Fruit fly (Drosophila melanogaster): ENCODE results near the gene tal-1A.
A peak's percentile ranks its signal among the peaks of the same experiment; 100 is the strongest.

Gene tal-1A

DNA sequence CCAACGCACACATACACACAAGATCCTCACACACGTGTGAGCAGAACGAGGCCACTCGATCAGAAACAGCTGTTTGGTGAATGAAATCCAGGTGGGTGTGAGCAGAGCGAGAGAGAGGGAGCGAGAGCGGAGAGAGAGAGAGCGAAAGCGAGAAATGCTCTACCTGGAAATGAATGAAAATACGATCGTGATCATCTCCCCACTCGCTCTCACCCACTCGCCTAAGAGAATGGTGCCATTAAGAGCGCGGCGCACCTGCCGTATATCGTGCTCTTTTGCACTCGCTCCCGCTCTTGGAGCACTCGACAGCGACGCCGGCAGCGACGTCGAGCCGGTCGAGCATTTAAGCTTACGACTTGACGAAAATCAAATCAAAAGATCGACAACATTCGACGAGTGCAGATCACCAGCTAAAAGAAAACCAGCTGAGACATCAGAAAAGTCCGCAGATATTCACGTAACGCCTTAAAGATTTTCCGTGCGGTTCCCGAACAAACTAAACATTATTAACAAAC lies at the start of gene tal-1A, which contains the start of the genes tal-2A, tal-3A and tal-AA:
Gene tal-1A (plus strand): TSS at position 374 of the 515 bp plus-strand sequence.
Gene tal-2A (plus strand): TSS at position 374 of the 515 bp plus-strand sequence.
Gene tal-3A (plus strand): TSS at position 374 of the 515 bp plus-strand sequence.
Gene tal-AA (plus strand): TSS at position 374 of the 515 bp plus-strand sequence.
- TF ChIP-seq Eip93F (GFP tag; optimal IDR thresholded peaks at IDR 0.05) = peak; percentile 75
- TF ChIP-seq spab (GFP tag; optimal IDR thresholded peaks at IDR 0.05) = no peak
- TF ChIP-seq fd59A (GFP tag; optimal IDR thresholded peaks at IDR 0.05) = no peak
- peak; percentile 0 for TF ChIP-seq CG3032 (tag; optimal IDR thresholded peaks at IDR 0.05)
- TF ChIP-seq Eip78C (GFP tag) = peak; percentile 84
- TF ChIP-seq Sox15 (GFP tag; optimal IDR thresholded peaks at IDR 0.05) = no peak
- peak; percentile 74 for TF ChIP-seq CG15336 (GFP tag; IDR thresholded peaks at IDR 0.05)
- TF ChIP-seq Sox14 (GFP tag; optimal IDR thresholded peaks at IDR 0.05) = peak; percentile 21
- TF ChIP-seq CG9139 (GFP tag; optimal IDR thresholded peaks at IDR 0.05) = peak; percentile 51
- TF ChIP-seq Gug (GFP tag; IDR thresholded peaks at IDR 0.05) = no peak
- no peak for TF ChIP-seq CG4318 (GFP tag; optimal IDR thresholded peaks at IDR 0.05)
- no peak for TF ChIP-seq salr (GFP tag; optimal IDR thresholded peaks at IDR 0.05)
- TF ChIP-seq CG11902 (GFP tag; optimal IDR thresholded peaks at IDR 0.05) = no peak
- TF ChIP-seq dac (GFP tag; optimal IDR thresholded peaks at IDR 0.05) = no peak
- TF ChIP-seq Hr39 (GFP tag; optimal IDR thresholded peaks at IDR 0.05) = no peak
- TF ChIP-seq Hr38 (GFP tag; optimal IDR thresholded peaks at IDR 0.05) = no peak
- TF ChIP-seq Eip75B (GFP tag; optimal IDR thresholded peaks at IDR 0.05) = peak; percentile 60
- TF ChIP-seq pdm3 (GFP tag; optimal IDR thresholded peaks at IDR 0.05) = no peak
- TF ChIP-seq Smox (GFP tag; optimal IDR thresholded peaks at IDR 0.05) = peak; percentile 23
- TF ChIP-seq topi (GFP tag; optimal IDR thresholded peaks at IDR 0.05) = no peak
- TF ChIP-seq CG7368 (GFP tag; optimal IDR thresholded peaks at IDR 0.05) = peak; percentile 7
- peak; percentile 4 for TF ChIP-seq CG34406 (GFP tag; optimal IDR thresholded peaks at IDR 0.05)
- TF ChIP-seq dsx (GFP tag; optimal IDR thresholded peaks at IDR 0.05; ENCODE audit: poor library complexity, severe bottlenecking) = peak; percentile 30
- TF ChIP-seq vri (GFP tag; optimal IDR thresholded peaks at IDR 0.05) = peak; percentile 60
- no peak for TF ChIP-seq Hr4 (GFP tag; optimal IDR thresholded peaks at IDR 0.05)
- TF ChIP-seq fkh (GFP tag; optimal IDR thresholded peaks at IDR 0.05) = peak; percentile 23
- peak; percentile 5 for TF ChIP-seq CG11762 (GFP tag; optimal IDR thresholded peaks at IDR 0.05; ENCODE audit: insufficient read depth)
- TF ChIP-seq CG32006 (GFP tag; optimal IDR thresholded peaks at IDR 0.05) = no peak
- no peak for TF ChIP-seq CG8319 (GFP tag; optimal IDR thresholded peaks at IDR 0.05)
- peak; percentile 63 for TF ChIP-seq CG6276 (GFP tag; optimal IDR thresholded peaks at IDR 0.05)
- peak; percentile 18 for TF ChIP-seq CG6808 (GFP tag; optimal IDR thresholded peaks at IDR 0.05)
- TF ChIP-seq net (GFP tag; optimal IDR thresholded peaks at IDR 0.05) = peak; percentile 64
- peak; percentile 11 for TF ChIP-seq Met (GFP tag; optimal IDR thresholded peaks at IDR 0.05)
- peak; percentile 75 for TF ChIP-seq CG6854 (GFP tag; optimal IDR thresholded peaks at IDR 0.05)
- peak; percentile 79 for TF ChIP-seq Sox102F (GFP tag; optimal IDR thresholded peaks at IDR 0.05)
- no peak for TF ChIP-seq OdsH (GFP tag; optimal IDR thresholded peaks at IDR 0.05)
- no peak for TF ChIP-seq CG10631 (GFP tag; optimal IDR thresholded peaks at IDR 0.05)
- peak; percentile 10 for TF ChIP-seq achi (GFP tag; optimal IDR thresholded peaks at IDR 0.05)
- peak; percentile 8 for TF ChIP-seq cyc (GFP tag; optimal IDR thresholded peaks at IDR 0.05)
- peak; percentile 76; the same call in 2 of the 3 replicates for TF ChIP-seq eg (GFP tag; IDR thresholded peaks at IDR 0.05)
- TF ChIP-seq CG8632 (GFP tag; optimal IDR thresholded peaks at IDR 0.05) = peak; percentile 25
- TF ChIP-seq svp (GFP tag) = peak; percentile 83
- TF ChIP-seq CG31627 (GFP tag; optimal IDR thresholded peaks at IDR 0.05) = no peak
- TF ChIP-seq CG3919 (GFP tag; optimal IDR thresholded peaks at IDR 0.05) = peak; percentile 51
- no peak for TF ChIP-seq Ets21C (GFP tag; optimal IDR thresholded peaks at IDR 0.05)
- no peak for TF ChIP-seq CG6792 (GFP tag; optimal IDR thresholded peaks at IDR 0.05)
- peak; percentile 30 for TF ChIP-seq fd85E (GFP tag; optimal IDR thresholded peaks at IDR 0.05)
- TF ChIP-seq lz (GFP tag; optimal IDR thresholded peaks at IDR 0.05) = no peak
- TF ChIP-seq CG6163 (GFP tag; IDR thresholded peaks at IDR 0.05) = peak; percentile 57; the same call in 2 of the 3 replicates
- no peak for TF ChIP-seq acj6 (GFP tag; optimal IDR thresholded peaks at IDR 0.05)
- peak; percentile 61 for TF ChIP-seq CG16779 (tag; optimal IDR thresholded peaks at IDR 0.05)
- peak; percentile 57; the same call in 1 of the 3 replicates for TF ChIP-seq CG8119 (GFP tag; IDR thresholded peaks at IDR 0.05)
- TF ChIP-seq CG10669 (GFP tag; optimal IDR thresholded peaks at IDR 0.05) = no peak

All from whole organism, prepupa.